Fruit fly (Drosophila melanogaster): ENCODE data around the gene Klp31E.

Gene Klp31E

DNA sequence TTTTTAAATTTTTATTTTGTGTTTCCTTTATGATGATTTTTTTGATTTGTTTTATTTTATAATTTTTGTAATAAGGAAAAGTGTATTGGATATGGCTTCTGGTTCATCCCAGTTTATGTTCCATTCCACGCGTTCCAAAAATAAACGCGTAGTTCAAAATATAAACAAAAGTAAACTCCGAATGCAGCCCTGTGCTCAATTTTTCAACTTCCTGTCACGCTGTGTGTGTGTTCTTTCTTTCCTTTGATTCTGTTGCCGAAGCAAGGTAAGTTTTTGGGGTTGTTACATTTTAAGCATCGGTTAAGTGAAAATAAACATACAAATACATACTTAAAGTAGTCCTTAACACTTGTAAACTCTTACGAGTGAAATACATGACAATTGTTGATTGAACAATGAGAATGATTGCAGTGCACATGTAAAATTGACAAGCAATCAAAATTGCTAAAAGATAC is 5.7 kb upstream of the Klp31E start, which contains the start of the genes Ip259 and RpS27A (continued):
- TF ChIP-seq Nf-YC (tag; optimal IDR thresholded peaks at IDR 0.05) (peak; percentile 56), CG2678 (tag; optimal IDR thresholded peaks at IDR 0.05) (no peak), CG12769 (tag; optimal IDR thresholded peaks at IDR 0.05) (no peak), bowl (GFP tag; IDR thresholded peaks at IDR 0.05) (peak; percentile 69; the same call in 1 of the 2 replicates), CG6254 (GFP tag; optimal IDR thresholded peaks at IDR 0.05) (peak; percentile 18), ham (GFP tag; IDR thresholded peaks at IDR 0.05) (no peak), CG9817 (tag; optimal IDR thresholded peaks at IDR 0.05) (peak; percentile 70), Xbp1 (GFP tag; optimal IDR thresholded peaks at IDR 0.05) (peak; percentile 75), btn (GFP tag; optimal IDR thresholded peaks at IDR 0.05) (peak; percentile 32), CG3281 (GFP tag; optimal IDR thresholded peaks at IDR 0.05) (peak; percentile 81), CG11247 (GFP tag; IDR thresholded peaks at IDR 0.05) (peak; percentile 68), Neu2 (GFP tag; optimal IDR thresholded peaks at IDR 0.05; ENCODE audit: borderline replicate concordance) (no peak), fu2 (GFP tag; optimal IDR thresholded peaks at IDR 0.05) (peak; percentile 69), CG4360 (GFP tag; IDR thresholded peaks at IDR 0.05) (0 out of 2 replicates have a peak, but pooled peaks have one; percentile 40), PHDP (tag; optimal IDR thresholded peaks at IDR 0.05) (peak; percentile 71), Mrtf (GFP tag; IDR thresholded peaks at IDR 0.05) (no peak; the same call in 1 of the 3 replicates), Hr51 (GFP tag; optimal IDR thresholded peaks at IDR 0.05) (peak in 1 of 2 experiments; percentile 38), psq (GFP tag; optimal IDR thresholded peaks at IDR 0.05) (peak; percentile 27), CG33213 (GFP tag; optimal IDR thresholded peaks at IDR 0.05) (peak; percentile 88), CG11085 (GFP tag; IDR thresholded peaks at IDR 0.05) (peak; percentile 75), CG5180 (GFP tag; optimal IDR thresholded peaks at IDR 0.05) (peak; percentile 46), CG1602 (GFP tag; optimal IDR thresholded peaks at IDR 0.05) (peak; percentile 24), stc (GFP tag; IDR thresholded peaks at IDR 0.05) (peak; percentile 75), sens (GFP tag) (peak; percentile 74), Aef1 (GFP tag; IDR thresholded peaks at IDR 0.05) (peak; percentile 54; the same call in 2 of the 3 replicates), CG4730 (GFP tag; IDR thresholded peaks at IDR 0.05) (peak; percentile 35; the same call in 1 of the 2 replicates), CG17359 (tag; optimal IDR thresholded peaks at IDR 0.05) (peak; percentile 75), Hr3 (GFP tag; optimal IDR thresholded peaks at IDR 0.05) (peak; percentile 33), Nf-YB (GFP tag; optimal IDR thresholded peaks at IDR 0.05) (peak; percentile 58), CG12155 (GFP tag; optimal IDR thresholded peaks at IDR 0.05) (peak; percentile 33), CG3726 (GFP tag; IDR thresholded peaks at IDR 0.05) (no peak), Drgx (GFP tag; IDR thresholded peaks at IDR 0.05) (0 out of 2 replicates have a peak, but pooled peaks have one; percentile 5), CG10959 (GFP tag; IDR thresholded peaks at IDR 0.05) (peak; percentile 41; the same call in 1 of the 2 replicates), dm (GFP tag; optimal IDR thresholded peaks at IDR 0.05) (peak; percentile 96), Ssrp (tag; optimal IDR thresholded peaks at IDR 0.05) (peak; percentile 52), fd64A (GFP tag; optimal IDR thresholded peaks at IDR 0.05) (peak; percentile 66), sr (GFP tag; IDR thresholded peaks at IDR 0.05) (no peak; the same call in 1 of the 3 replicates), ato (GFP tag; IDR thresholded peaks at IDR 0.05; ENCODE audit: partially characterized antibody) (no peak), sqz (GFP tag; optimal IDR thresholded peaks at IDR 0.05) (no peak), CG10462 (GFP tag; optimal IDR thresholded peaks at IDR 0.05) (no peak), H2.0 (GFP tag; IDR thresholded peaks at IDR 0.05) (peak; percentile 71), org-1 (GFP tag; optimal IDR thresholded peaks at IDR 0.05) (peak; percentile 40), vnd (GFP tag; IDR thresholded peaks at IDR 0.05; ENCODE audit: partially characterized antibody) (no peak), Antp (GFP tag; optimal IDR thresholded peaks at IDR 0.05) (peak; percentile 61), yki (optimal IDR thresholded peaks at IDR 0.05) (no peak), lab (GFP tag; optimal IDR thresholded peaks at IDR 0.05) (no peak), gsb (GFP tag; IDR thresholded peaks at IDR 0.05) (peak; percentile 40), Blimp-1 (GFP tag; optimal IDR thresholded peaks at IDR 0.05) (no peak), CG31224 (GFP tag; IDR thresholded peaks at IDR 0.05) (peak; percentile 62), CG8281 (tag; optimal IDR thresholded peaks at IDR 0.05) (peak; percentile 47), CG30431 (GFP tag; optimal IDR thresholded peaks at IDR 0.05) (peak; percentile 69)

Measured in whole organism, embryonic.